Worm (Caenorhabditis elegans) whole organism, L1 larva: ENCODE measurements around the gene F56F11.2.
A peak's percentile ranks its signal among the peaks of the same experiment; 100 is the strongest.

Source experiments
- aha-1 ChIP-seq: fragments of 150-350 bp; optimal IDR thresholded peaks from 2 replicates; lab custom pipeline; 2014; ENCODE audit warnings: missing biosample characterization, missing genetic modification characterization
- blmp-1 ChIP-seq: fragments of 150-350 bp; optimal IDR thresholded peaks from 2 replicates; lab custom pipeline; 2014; ENCODE audit warnings: missing biosample characterization, missing genetic modification characterization
- efl-1 ChIP-seq, 4 experiments: fragments of 150-350 bp; optimal IDR thresholded peaks in 3 of 4; peaks in 1 of 4; 1 replicate in 1 of 4; 2 replicates in 3 of 4; lab custom pipeline; 2014; ENCODE audit warnings: missing biosample characterization in 2 of 4, missing genetic modification characterization in 2 of 4, missing genetic modification reagents in 2 of 4
- efl-3 ChIP-seq: fragments of 200-800 bp; sonication (Bioruptor generic); optimal IDR thresholded peaks from 2 replicates; lab custom pipeline; 2018; ENCODE audit warnings: mild to moderate bottlenecking, missing genetic modification characterization, missing compliant biosample characterization
- elt-3 ChIP-seq, 6 experiments: fragments of 150-350 bp in 1 of 6; sonication (generic microtip); optimal IDR thresholded peaks; 2 replicates each; lab custom pipeline; 2017 to 2018; ENCODE audit warnings: missing biosample characterization in 6 of 6, missing genetic modification characterization in 6 of 6, inconsistent platforms in 1 of 6
- fkh-8 ChIP-seq: sonication (generic microtip); optimal IDR thresholded peaks from 2 replicates; lab custom pipeline; 2016; ENCODE audit warnings: mild to moderate bottlenecking, missing genetic modification characterization, missing compliant biosample characterization
- hlh-17 ChIP-seq: fragments of 200-800 bp; sonication (Bioruptor generic); optimal IDR thresholded peaks from 2 replicates; lab custom pipeline; 2018; ENCODE audit warnings: missing genetic modification characterization, mild to moderate bottlenecking, missing compliant biosample characterization, moderate library complexity, borderline replicate concordance
- hpl-2 ChIP-seq: fragments of 150-350 bp; optimal IDR thresholded peaks from 2 replicates; lab custom pipeline; 2014; ENCODE audit warnings: missing biosample characterization, missing genetic modification reagents, missing genetic modification characterization
- irx-1 ChIP-seq: sonication (generic microtip); optimal IDR thresholded peaks from 2 replicates; lab custom pipeline; 2016; ENCODE audit warnings: missing genetic modification characterization, missing compliant biosample characterization
- lin-14 ChIP-seq: fragments of 200-800 bp; sonication (Bioruptor generic); optimal IDR thresholded peaks from 2 replicates; lab custom pipeline; 2018; ENCODE audit warnings: mild to moderate bottlenecking, missing genetic modification characterization, moderate library complexity, missing compliant biosample characterization
- nhr-84 ChIP-seq: sonication (generic microtip); optimal IDR thresholded peaks from 2 replicates; lab custom pipeline; 2017; ENCODE audit warnings: missing biosample characterization, missing genetic modification characterization
- skn-1 ChIP-seq: fragments of 150-350 bp; optimal IDR thresholded peaks from 2 replicates; lab custom pipeline; 2014; ENCODE audit warnings: missing biosample characterization, missing genetic modification characterization
- swsn-7 ChIP-seq: sonication (generic microtip); optimal IDR thresholded peaks from 2 replicates; lab custom pipeline; 2016; ENCODE audit warnings: missing genetic modification characterization, missing compliant biosample characterization
- tbx-2 ChIP-seq: sonication (generic microtip); optimal IDR thresholded peaks from 2 replicates; lab custom pipeline; 2016; ENCODE audit warnings: missing genetic modification characterization, missing compliant biosample characterization
- vab-15 ChIP-seq: sonication (generic microtip); optimal IDR thresholded peaks from 2 replicates; lab custom pipeline; 2017; ENCODE audit warnings: missing genotype, mild to moderate bottlenecking, missing genetic modification characterization, missing compliant biosample characterization
- ztf-11 ChIP-seq, 2 experiments: sonication (generic microtip); optimal IDR thresholded peaks; 2 replicates each; lab custom pipeline; 2016 to 2017; ENCODE audit warnings: missing genetic modification characterization in 2 of 2, missing biosample characterization in 1 of 2, missing compliant biosample characterization in 1 of 2

F56F11.2 gene

ce11 chrIII:2918655-2919054 is 36.6 kb downstream of the F56F11.2 start:
- TF ChIP-seq blmp-1 (no peak), tbx-2 (tag; lab: Kevin White, UChicago) (no peak), hpl-2 (GFP tag; lab: Kevin White, UChicago) (no peak), vab-15 (tag; lab: Kevin White, UChicago) (no peak), aha-1 (tag; lab: Kevin White, UChicago) (no peak)

ce11 chrIII:2920281-2920680 is 38.2 kb downstream of the F56F11.2 start:
- TF ChIP-seq ztf-11 (tag; optimal IDR thresholded peaks at IDR 0.05; lab: Kevin White, UChicago) (no peak), aha-1 (tag; lab: Kevin White, UChicago) (no peak), efl-1 (optimal IDR thresholded peaks at IDR 0.05; lab: Kevin White, UChicago) (no peak), efl-1 (GFP tag; optimal IDR thresholded peaks at IDR 0.05 in 1 of 2; lab: Kevin White, UChicago) (peak in 1 of 2 experiments; percentile 88), nhr-84 (tag; lab: Kevin White, UChicago) (no peak)
- TF ChIP-seq, all 84 proteins: peak for 1

ce11 chrIII:2920866-2921265 is 38.8 kb downstream of the F56F11.2 start:
- no peak for TF ChIP-seq skn-1 (tag; lab: Kevin White, UChicago)
- TF ChIP-seq lin-14: peak; percentile 3
- TF ChIP-seq, all 84 proteins: peak for 1

ce11 chrIII:2923012-2923411 is 40.9 kb downstream of the F56F11.2 start, which contains the start of gene R10F2.4:
Gene R10F2.4 (minus strand): TSS chrIII:2923112.
- TF ChIP-seq elt-3 (tag; optimal IDR thresholded peaks at IDR 0.05; lab: Kevin White, UChicago) (no peak), efl-1 (optimal IDR thresholded peaks at IDR 0.05; lab: Kevin White, UChicago) (no peak), efl-1 (GFP tag; optimal IDR thresholded peaks at IDR 0.05 in 1 of 2; lab: Kevin White, UChicago) (peak in 1 of 2 experiments; percentile 37)

ce11 chrIII:2924658-2925057 is 42.6 kb downstream of the F56F11.2 start, which contains the start of gene R10F2.5:
Gene R10F2.5 (minus strand): TSS chrIII:2924758.
- no peak for TF ChIP-seq hlh-17 (GFP tag; lab: Kevin White, UChicago)
- no peak for TF ChIP-seq efl-3 (GFP tag; lab: Kevin White, UChicago)
- no peak for TF ChIP-seq irx-1 (tag; lab: Kevin White, UChicago)
- TF ChIP-seq swsn-7: no peak
- TF ChIP-seq fkh-8 (tag; lab: Kevin White, UChicago): peak; percentile 40
